Fruit fly (Drosophila melanogaster) whole organism, prepupa: ENCODE measurements around the gene SCAR.

Experiments used
- CG11294 ChIP-seq: fragments of 200-800 bp; sonication (Bioruptor generic); IDR thresholded peaks from 2 replicates; pipeline ENCODE4 v1.3.6; 2022; ENCODE audit warnings: missing biosample characterization, missing genetic modification characterization
- CG11762 ChIP-seq: fragments of 200-800 bp; sonication (Bioruptor generic); optimal IDR thresholded peaks from 3 replicates; lab custom pipeline; 2016; ENCODE audit warnings: missing biosample characterization, missing genetic modification characterization; ENCODE audit not compliant: insufficient read depth
- CG11902 ChIP-seq: fragments of 200-800 bp; sonication (Bioruptor generic); optimal IDR thresholded peaks from 3 replicates; lab custom pipeline; 2016; ENCODE audit warnings: missing biosample characterization, missing genetic modification characterization
- CG15336 ChIP-seq: fragments of 200-800 bp; sonication (Bioruptor generic); IDR thresholded peaks from 2 replicates; pipeline ENCODE4 v1.3.6; 2022; ENCODE audit warnings: missing biosample characterization, missing genetic modification characterization
- CG1621 ChIP-seq: fragments of 200-800 bp; sonication (Bioruptor generic); optimal IDR thresholded peaks from 3 replicates; lab custom pipeline; 2018; ENCODE audit warnings: missing biosample characterization, mild to moderate bottlenecking, missing genetic modification characterization
- CG16779 ChIP-seq: fragments of 200-800 bp; sonication (Bioruptor generic); optimal IDR thresholded peaks from 3 replicates; lab custom pipeline; 2017; ENCODE audit warnings: missing biosample characterization, mild to moderate bottlenecking, missing genetic modification characterization
- CG3032 ChIP-seq: fragments of 200-800 bp; optimal IDR thresholded peaks from 2 replicates; lab custom pipeline; 2019; ENCODE audit warnings: missing biosample characterization, mild to moderate bottlenecking, missing genetic modification characterization, moderate library complexity
- CG34406 ChIP-seq: fragments of 200-800 bp; sonication (Bioruptor generic); optimal IDR thresholded peaks from 3 replicates; lab custom pipeline; 2016; ENCODE audit warnings: missing biosample characterization, missing genetic modification characterization
- CG3919 ChIP-seq: fragments of 200-800 bp; sonication (Bioruptor generic); optimal IDR thresholded peaks from 3 replicates; lab custom pipeline; 2016; ENCODE audit warnings: missing biosample characterization, missing genetic modification characterization
- CG4318 ChIP-seq: fragments of 200-800 bp; sonication (Bioruptor generic); optimal IDR thresholded peaks from 3 replicates; lab custom pipeline; 2017; ENCODE audit warnings: missing biosample characterization, mild to moderate bottlenecking, missing genetic modification characterization
- CG6163 ChIP-seq: fragments of 200-800 bp; sonication (Bioruptor generic); IDR thresholded peaks from 3 replicates; pipeline ENCODE4 v1.3.6; 2022; ENCODE audit warnings: missing biosample characterization, missing genetic modification characterization
- CG6276 ChIP-seq: fragments of 200-800 bp; sonication (Bioruptor generic); optimal IDR thresholded peaks from 2 replicates; lab custom pipeline; 2017; ENCODE audit warnings: missing biosample characterization, mild to moderate bottlenecking, missing genetic modification characterization
- CG6808 ChIP-seq: fragments of 200-800 bp; sonication (Bioruptor generic); optimal IDR thresholded peaks from 3 replicates; lab custom pipeline; 2017; ENCODE audit warnings: missing biosample characterization, missing genetic modification characterization, mild to moderate bottlenecking, moderate library complexity, missing genetic modification reagents
- CG6854 ChIP-seq: fragments of 200-800 bp; sonication (Bioruptor generic); optimal IDR thresholded peaks from 2 replicates; lab custom pipeline; 2017; ENCODE audit warnings: missing biosample characterization, mild to moderate bottlenecking, missing genetic modification characterization
- CG7368 ChIP-seq: fragments of 200-800 bp; sonication (Bioruptor generic); optimal IDR thresholded peaks from 3 replicates; lab custom pipeline; 2016; ENCODE audit warnings: missing biosample characterization, missing genetic modification characterization
- CG8119 ChIP-seq: fragments of 200-800 bp; sonication (Bioruptor generic); IDR thresholded peaks from 3 replicates; pipeline ENCODE4 v1.3.6; 2022; ENCODE audit warnings: missing biosample characterization, missing genetic modification characterization
- CG8319 ChIP-seq: fragments of 200-800 bp; sonication (Bioruptor generic); optimal IDR thresholded peaks from 3 replicates; lab custom pipeline; 2016; ENCODE audit warnings: missing biosample characterization, missing genetic modification characterization
- CG8632 ChIP-seq: fragments of 200-800 bp; sonication (Bioruptor generic); optimal IDR thresholded peaks from 3 replicates; lab custom pipeline; 2016; ENCODE audit warnings: missing biosample characterization, missing genetic modification characterization
- CG9139 ChIP-seq: fragments of 200-800 bp; sonication (Bioruptor generic); optimal IDR thresholded peaks from 3 replicates; lab custom pipeline; 2017; ENCODE audit warnings: missing biosample characterization, mild to moderate bottlenecking, missing genetic modification characterization
- Eip78C ChIP-seq: fragments of 200-800 bp; sonication (Bioruptor generic); peaks from one replicate; lab custom pipeline; 2016; ENCODE audit warnings: missing biosample characterization, missing genetic modification characterization
- Eip93F ChIP-seq: fragments of 200-800 bp; sonication (Bioruptor generic); optimal IDR thresholded peaks from 2 replicates; lab custom pipeline; 2016; ENCODE audit warnings: missing biosample characterization, mild to moderate bottlenecking, missing genetic modification characterization
- Ets96B ChIP-seq: fragments of 200-800 bp; optimal IDR thresholded peaks from 2 replicates; lab custom pipeline; 2019; ENCODE audit warnings: missing biosample characterization, mild to moderate bottlenecking, missing genetic modification characterization, moderate library complexity
- Gug ChIP-seq: fragments of 200-800 bp; sonication (Bioruptor generic); IDR thresholded peaks from 2 replicates; pipeline ENCODE4 v1.3.6; 2022; ENCODE audit warnings: missing biosample characterization, missing genetic modification characterization
- Hr38 ChIP-seq: sonication (Bioruptor generic); optimal IDR thresholded peaks from 2 replicates; lab custom pipeline; 2016; ENCODE audit warnings: missing biosample characterization, missing genetic modification characterization
- Hr4 ChIP-seq: fragments of 200-800 bp; sonication (Bioruptor generic); optimal IDR thresholded peaks from 3 replicates; lab custom pipeline; 2016; ENCODE audit warnings: missing biosample characterization, missing genetic modification characterization
- Lpt ChIP-seq: fragments of 200-800 bp; sonication (Bioruptor generic); optimal IDR thresholded peaks from 3 replicates; lab custom pipeline; 2016; ENCODE audit warnings: missing biosample characterization, missing genetic modification characterization
- Met ChIP-seq: fragments of 200-800 bp; sonication (Bioruptor generic); optimal IDR thresholded peaks from 3 replicates; lab custom pipeline; 2016; ENCODE audit warnings: missing biosample characterization, missing genetic modification characterization
- OdsH ChIP-seq: fragments of 200-800 bp; sonication (Bioruptor generic); optimal IDR thresholded peaks from 3 replicates; lab custom pipeline; 2016; ENCODE audit warnings: missing biosample characterization, missing genetic modification characterization
- Sox102F ChIP-seq: fragments of 200-800 bp; sonication (Bioruptor generic); optimal IDR thresholded peaks from 2 replicates; lab custom pipeline; 2016; ENCODE audit warnings: missing biosample characterization, mild to moderate bottlenecking, missing genetic modification characterization
- Sox14 ChIP-seq: fragments of 200-800 bp; sonication (Bioruptor generic); optimal IDR thresholded peaks from 3 replicates; lab custom pipeline; 2016; ENCODE audit warnings: missing biosample characterization, missing genetic modification characterization
- Sox15 ChIP-seq: fragments of 200-800 bp; sonication (Bioruptor generic); optimal IDR thresholded peaks from 3 replicates; lab custom pipeline; 2016; ENCODE audit warnings: missing biosample characterization, missing genetic modification characterization
- achi ChIP-seq: fragments of 200-800 bp; sonication (Bioruptor generic); optimal IDR thresholded peaks from 3 replicates; lab custom pipeline; 2016; ENCODE audit warnings: missing biosample characterization, missing genetic modification characterization
- acj6 ChIP-seq: fragments of 200-800 bp; sonication (Bioruptor generic); optimal IDR thresholded peaks from 3 replicates; lab custom pipeline; 2016; ENCODE audit warnings: missing biosample characterization, missing genetic modification characterization
- dac ChIP-seq: fragments of 200-800 bp; sonication (Bioruptor generic); optimal IDR thresholded peaks from 2 replicates; lab custom pipeline; 2017; ENCODE audit warnings: missing biosample characterization, mild to moderate bottlenecking, missing genetic modification characterization
- eg ChIP-seq: fragments of 200-800 bp; sonication (Bioruptor generic); IDR thresholded peaks from 3 replicates; pipeline ENCODE4 v1.3.6; 2022; ENCODE audit warnings: missing biosample characterization, missing genetic modification characterization
- fd59A ChIP-seq: fragments of 200-800 bp; sonication (Bioruptor generic); optimal IDR thresholded peaks from 2 replicates; lab custom pipeline; 2017; ENCODE audit warnings: missing biosample characterization, mild to moderate bottlenecking, missing genetic modification characterization, missing genetic modification reagents
- fd85E ChIP-seq: fragments of 200-800 bp; sonication (Bioruptor generic); optimal IDR thresholded peaks from 3 replicates; lab custom pipeline; 2016; ENCODE audit warnings: missing biosample characterization, missing genetic modification characterization
- fkh ChIP-seq: fragments of 200-800 bp; sonication (Bioruptor generic); optimal IDR thresholded peaks from 3 replicates; lab custom pipeline; 2017; ENCODE audit warnings: missing biosample characterization, mild to moderate bottlenecking, missing genetic modification characterization, moderate library complexity
- lz ChIP-seq: fragments of 200-800 bp; sonication (Bioruptor generic); optimal IDR thresholded peaks from 3 replicates; lab custom pipeline; 2016; ENCODE audit warnings: missing biosample characterization, missing genetic modification characterization
- net ChIP-seq: fragments of 200-800 bp; sonication (Bioruptor generic); optimal IDR thresholded peaks from 3 replicates; lab custom pipeline; 2016; ENCODE audit warnings: missing biosample characterization, missing genetic modification characterization
- pdm3 ChIP-seq: fragments of 200-800 bp; sonication (Bioruptor generic); optimal IDR thresholded peaks from 3 replicates; lab custom pipeline; 2016; ENCODE audit warnings: missing biosample characterization, missing genetic modification characterization
- salr ChIP-seq, 2 experiments: fragments of 200-800 bp; sonication (Bioruptor generic); optimal IDR thresholded peaks; 3 replicates each; lab custom pipeline; 2016 to 2018; ENCODE audit warnings: missing biosample characterization in 2 of 2, missing genetic modification characterization in 2 of 2, mild to moderate bottlenecking in 1 of 2
- spab ChIP-seq: fragments of 200-800 bp; sonication (Bioruptor generic); optimal IDR thresholded peaks from 2 replicates; lab custom pipeline; 2017; ENCODE audit warnings: missing biosample characterization, mild to moderate bottlenecking, missing genetic modification characterization, missing genetic modification reagents
- ss ChIP-seq, 2 experiments: fragments of 200-800 bp; sonication (Bioruptor generic); optimal IDR thresholded peaks; 2 replicates in 1 of 2; 3 replicates in 1 of 2; lab custom pipeline; 2017 to 2018; ENCODE audit warnings: mild to moderate bottlenecking in 2 of 2, missing biosample characterization in 2 of 2, missing genetic modification characterization in 2 of 2, moderate library complexity in 1 of 2
- svp ChIP-seq: fragments of 200-800 bp; sonication (Bioruptor generic); peaks from one replicate; lab custom pipeline; 2016; ENCODE audit warnings: missing biosample characterization, missing genetic modification characterization
- topi ChIP-seq: fragments of 200-800 bp; sonication (Bioruptor generic); optimal IDR thresholded peaks from 3 replicates; lab custom pipeline; 2016; ENCODE audit warnings: missing biosample characterization, missing genetic modification characterization
- vri ChIP-seq: fragments of 200-800 bp; sonication (Bioruptor generic); optimal IDR thresholded peaks from 3 replicates; lab custom pipeline; 2016; ENCODE audit warnings: missing biosample characterization, mild to moderate bottlenecking, missing genetic modification characterization

SCAR gene

DNA sequence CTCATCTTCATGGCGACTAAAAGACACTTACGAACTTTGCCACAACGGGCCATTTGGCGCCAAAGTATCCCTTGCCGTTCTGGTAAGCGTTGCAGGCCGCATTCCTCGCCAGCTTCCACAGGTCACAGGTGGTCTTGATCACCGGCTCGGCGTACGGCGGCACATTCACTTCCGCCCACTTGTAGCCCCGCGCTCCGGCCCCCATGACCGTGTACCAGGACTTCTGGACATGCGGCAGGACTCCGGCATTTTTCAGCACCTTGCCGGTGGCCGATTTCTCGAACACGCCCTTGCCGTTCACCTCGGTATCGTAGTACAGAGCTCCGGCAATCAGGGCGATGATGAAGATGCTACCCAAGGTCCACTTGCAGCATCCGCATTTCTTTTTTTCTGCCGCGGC lies 10.6 kb upstream of the SCAR start:
- no peak for TF ChIP-seq Lpt (GFP tag; lab: Kevin White, UChicago)
- no peak for TF ChIP-seq Sox14
- TF ChIP-seq CG15336 = no peak
- TF ChIP-seq CG7368 (GFP tag; lab: Kevin White, UChicago) = no peak
- TF ChIP-seq CG16779 (tag; lab: Kevin White, UChicago) = no peak
- no peak for TF ChIP-seq CG8319 (GFP tag; lab: Kevin White, UChicago)
- no peak for TF ChIP-seq Gug (GFP tag; lab: Robert Waterston, UW)
- no peak for TF ChIP-seq vri (GFP tag; lab: Kevin White, UChicago)
- no peak for TF ChIP-seq Sox102F (GFP tag; lab: Kevin White, UChicago)
- TF ChIP-seq CG6276 (GFP tag; lab: Kevin White, UChicago) = no peak
- TF ChIP-seq CG6854 (GFP tag; lab: Kevin White, UChicago) = no peak
- TF ChIP-seq CG11294 (GFP tag; lab: Robert Waterston, UW) = no peak
- TF ChIP-seq CG34406 = no peak
- no peak for TF ChIP-seq CG1621
- TF ChIP-seq ss (GFP tag; optimal IDR thresholded peaks at IDR 0.05; lab: Kevin White, UChicago) = no peak
- TF ChIP-seq achi (GFP tag; lab: Kevin White, UChicago) = no peak
- no peak for TF ChIP-seq topi
- no peak for TF ChIP-seq salr (GFP tag; optimal IDR thresholded peaks at IDR 0.05; lab: Kevin White, UChicago)

DNA sequence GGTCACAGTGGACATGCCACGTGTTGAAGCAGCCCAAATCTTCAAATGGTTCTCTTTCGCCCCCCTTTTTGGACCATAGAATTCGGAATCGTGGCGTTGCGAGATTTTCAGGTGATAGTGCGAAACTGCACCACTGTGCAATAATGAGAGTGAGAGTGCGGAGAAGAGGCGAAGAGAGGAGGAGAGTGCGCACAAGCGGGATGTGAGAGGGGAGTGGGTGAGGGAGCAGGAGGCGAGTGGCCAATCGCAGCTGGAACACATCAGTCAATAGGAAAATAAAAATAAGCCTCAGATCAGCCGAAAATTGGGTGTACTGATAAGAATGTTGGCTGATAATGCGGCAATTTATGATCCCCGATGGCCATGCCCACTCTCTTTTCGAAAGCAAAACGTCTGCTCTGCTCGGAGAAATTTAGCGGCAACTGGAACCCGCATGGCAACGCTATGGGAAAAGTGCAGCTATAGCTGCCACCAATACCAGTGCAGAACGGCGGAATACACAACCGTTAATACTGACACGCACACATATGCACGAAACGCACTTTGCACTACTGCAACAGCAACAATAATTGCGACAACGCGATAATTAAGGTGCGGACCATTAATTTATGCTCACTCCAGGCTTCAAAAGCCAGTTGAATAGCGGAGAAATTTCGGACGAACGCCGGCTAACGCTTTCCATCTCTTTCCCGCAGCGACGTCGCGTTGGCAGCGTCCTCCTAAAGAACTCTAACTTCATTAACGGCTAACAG lies 9.1 kb upstream of the SCAR start:
- TF ChIP-seq lz (no peak), CG6163 (GFP tag; lab: Robert Waterston, UW) (peak; percentile 26; the same call in 1 of the 3 replicates), CG34406 (peak; percentile 20), CG7368 (GFP tag; lab: Kevin White, UChicago) (no peak), CG8319 (GFP tag; lab: Kevin White, UChicago) (no peak), CG15336 (peak; percentile 41), Sox102F (GFP tag; lab: Kevin White, UChicago) (peak; percentile 61), OdsH (GFP tag; lab: Kevin White, UChicago) (peak; percentile 3), Lpt (GFP tag; lab: Kevin White, UChicago) (peak; percentile 28), CG6808 (peak; percentile 79), Met (GFP tag; lab: Kevin White, UChicago) (peak; percentile 41), CG8119 (peak; percentile 49; the same call in 1 of the 3 replicates), Hr4 (GFP tag; lab: Kevin White, UChicago) (peak; percentile 46), spab (GFP tag; lab: Kevin White, UChicago) (peak; percentile 73), CG1621 (peak; percentile 50), CG4318 (no peak), CG11902 (no peak), CG3032 (tag; lab: Kevin White, UChicago) (peak; percentile 22), Hr38 (GFP tag; lab: Kevin White, UChicago) (no peak), acj6 (GFP tag; lab: Kevin White, UChicago) (no peak), dac (GFP tag; lab: Kevin White, UChicago) (no peak), CG3919 (GFP tag; lab: Kevin White, UChicago) (peak; percentile 1), fkh (GFP tag; lab: Kevin White, UChicago) (peak; percentile 26), CG9139 (GFP tag; lab: Kevin White, UChicago) (peak; percentile 52), net (GFP tag; lab: Kevin White, UChicago) (peak; percentile 48), Eip93F (no peak), Eip78C (GFP tag; lab: Kevin White, UChicago) (peak; percentile 77), eg (peak; percentile 63; the same call in 2 of the 3 replicates), svp (GFP tag; lab: Kevin White, UChicago) (peak; percentile 93), Sox15 (GFP tag; lab: Kevin White, UChicago) (no peak), pdm3 (GFP tag; lab: Kevin White, UChicago) (peak; percentile 2), fd59A (GFP tag; lab: Kevin White, UChicago) (no peak), achi (GFP tag; lab: Kevin White, UChicago) (no peak), CG11762 (GFP tag; lab: Kevin White, UChicago) (no peak), topi (peak; percentile 21), CG16779 (tag; lab: Kevin White, UChicago) (peak; percentile 66), Sox14 (peak; percentile 36), fd85E (no peak), CG8632 (no peak), ss (GFP tag; optimal IDR thresholded peaks at IDR 0.05; lab: Kevin White, UChicago) (peak; percentile 84), Ets96B (peak; percentile 27)
